Worm (Caenorhabditis elegans) whole organism, L3 larva: ENCODE results near the gene C44C1.6.

Experiments used
- ceh-82 ChIP-seq: fragments of 150-350 bp; optimal IDR thresholded peaks from 2 replicates; lab custom pipeline; 2014; ENCODE audit warnings: missing biosample characterization, missing genetic modification characterization
- lsy-12 ChIP-seq: sonication (generic microtip); optimal IDR thresholded peaks from 2 replicates; lab custom pipeline; 2016; ENCODE audit warnings: mild to moderate bottlenecking, missing genetic modification characterization, missing compliant biosample characterization

ce11 chrX:1010627-1011452, 40.8 kb upstream of the C44C1.6 start:
- TF ChIP-seq ceh-82 (tag; lab: Kevin White, UChicago), result no peak
- peak; percentile 14 for TF ChIP-seq lsy-12
